Fruit fly (Drosophila melanogaster) whole organism, embryonic: ENCODE data around the gene mRpL46.
A peak's percentile ranks its signal among the peaks of the same experiment; 100 is the strongest.

Experiments
- CG1024 ChIP-seq: fragments of 200-800 bp; sonication (Bioruptor generic); IDR thresholded peaks from 2 replicates; pipeline ENCODE4 v1.3.6; 2022; ENCODE audit warnings: missing biosample characterization, missing genetic modification characterization
- CG11093 ChIP-seq: fragments of 200-800 bp; sonication (Bioruptor generic); IDR thresholded peaks from 3 replicates; pipeline ENCODE4 v1.3.6; 2022; ENCODE audit warnings: missing biosample characterization, missing genetic modification characterization
- CG11247 ChIP-seq: fragments of 200-800 bp; sonication (Bioruptor generic); IDR thresholded peaks from 2 replicates; pipeline ENCODE4 v1.3.6; 2022; ENCODE audit warnings: missing biosample characterization, missing genetic modification characterization
- CG1233 ChIP-seq: fragments of 200-800 bp; sonication (Bioruptor generic); optimal IDR thresholded peaks from 4 replicates; lab custom pipeline; 2018; ENCODE audit warnings: missing biosample characterization, mild to moderate bottlenecking, missing genetic modification characterization
- CG12769 ChIP-seq: fragments of 200-800 bp; sonication (Bioruptor generic); optimal IDR thresholded peaks from 2 replicates; lab custom pipeline; 2019; ENCODE audit warnings: missing biosample characterization, mild to moderate bottlenecking, missing genetic modification characterization, moderate library complexity
- CG12942 ChIP-seq: fragments of 200-800 bp; sonication (Bioruptor generic); optimal IDR thresholded peaks from 3 replicates; lab custom pipeline; 2016; ENCODE audit warnings: missing biosample characterization, missing genetic modification characterization
- CG15514 ChIP-seq: fragments of 200-800 bp; sonication (Bioruptor generic); optimal IDR thresholded peaks from 3 replicates; lab custom pipeline; 2017; ENCODE audit warnings: missing biosample characterization, missing genetic modification characterization, mild to moderate bottlenecking, moderate library complexity, missing genetic modification reagents
- CG15696 ChIP-seq: fragments of 200-800 bp; sonication (Bioruptor generic); optimal IDR thresholded peaks from 2 replicates; lab custom pipeline; 2019; ENCODE audit warnings: missing biosample characterization, mild to moderate bottlenecking, missing genetic modification characterization, moderate library complexity
- CG16779 ChIP-seq: fragments of 200-800 bp; sonication (Bioruptor generic); IDR thresholded peaks from 2 replicates; pipeline ENCODE4 v1.3.6; 2022; ENCODE audit warnings: missing biosample characterization, missing genetic modification characterization
- CG16813 ChIP-seq: fragments of 200-800 bp; sonication (Bioruptor generic); IDR thresholded peaks from 3 replicates; pipeline ENCODE4 v1.3.6; 2022; ENCODE audit warnings: missing biosample characterization, missing genetic modification characterization; ENCODE audit not compliant: partially characterized antibody
- CG17612 ChIP-seq: fragments of 200-800 bp; sonication (Bioruptor generic); IDR thresholded peaks from 2 replicates; pipeline ENCODE4 v1.3.6; 2022; ENCODE audit warnings: missing biosample characterization, missing genetic modification characterization
- CG2678 ChIP-seq: fragments of 200-800 bp; sonication (Bioruptor generic); optimal IDR thresholded peaks from 3 replicates; lab custom pipeline; 2019; ENCODE audit warnings: missing biosample characterization, mild to moderate bottlenecking, missing genetic modification characterization, moderate library complexity
- CG33213 ChIP-seq: fragments of 200-800 bp; sonication (Bioruptor generic); optimal IDR thresholded peaks from 3 replicates; lab custom pipeline; 2016; ENCODE audit warnings: missing biosample characterization, missing genetic modification characterization
- CG34224 ChIP-seq: fragments of 200-800 bp; sonication (Bioruptor generic); IDR thresholded peaks from 3 replicates; pipeline ENCODE4 v1.3.6; 2022; ENCODE audit warnings: missing biosample characterization, missing genetic modification characterization; ENCODE audit not compliant: partially characterized antibody
- CG34422 ChIP-seq: fragments of 200-800 bp; sonication (Bioruptor generic); IDR thresholded peaks from 3 replicates; pipeline ENCODE4 v1.3.6; 2022; ENCODE audit warnings: missing biosample characterization, missing genetic modification characterization
- CG3847 ChIP-seq: fragments of 200-800 bp; sonication (Bioruptor generic); IDR thresholded peaks from 2 replicates; pipeline ENCODE4 v1.3.6; 2022; ENCODE audit warnings: missing biosample characterization, missing genetic modification characterization
- CG4282 ChIP-seq: fragments of 200-800 bp; sonication (Bioruptor generic); optimal IDR thresholded peaks from 2 replicates; lab custom pipeline; 2016; ENCODE audit warnings: missing biosample characterization, missing genetic modification characterization
- CG4854 ChIP-seq: fragments of 200-800 bp; sonication (Bioruptor generic); optimal IDR thresholded peaks from 2 replicates; lab custom pipeline; 2016; ENCODE audit warnings: missing biosample characterization, missing genetic modification characterization, inconsistent platforms
- CG6272 ChIP-seq: fragments of 200-800 bp; sonication (Bioruptor generic); IDR thresholded peaks from 2 replicates; pipeline ENCODE4 v1.3.6; 2022; ENCODE audit warnings: missing biosample characterization, missing genetic modification characterization
- CHES-1-like ChIP-seq: fragments of 200-800 bp; sonication (Bioruptor generic); optimal IDR thresholded peaks from 2 replicates; lab custom pipeline; 2016; ENCODE audit warnings: missing biosample characterization, missing genetic modification characterization
- Chrac-16 ChIP-seq: fragments of 200-800 bp; sonication (Bioruptor generic); optimal IDR thresholded peaks from 3 replicates; lab custom pipeline; 2016; ENCODE audit warnings: missing biosample characterization, missing genetic modification characterization
- CkIIα-i1 ChIP-seq: fragments of 200-800 bp; sonication (Bioruptor generic); IDR thresholded peaks from 2 replicates; pipeline ENCODE4 v1.3.6; 2022; ENCODE audit warnings: missing biosample characterization, missing genetic modification characterization
- Dref ChIP-seq: fragments of 200-800 bp; sonication (Bioruptor generic); IDR thresholded peaks from 2 replicates; pipeline ENCODE4 v1.3.6; 2022; ENCODE audit warnings: missing biosample characterization, missing genetic modification characterization
- E2f2 ChIP-seq: fragments of 200-800 bp; sonication (Bioruptor generic); IDR thresholded peaks from 2 replicates; pipeline ENCODE4 v1.3.6; 2022; ENCODE audit warnings: missing biosample characterization, missing genetic modification characterization
- Ets65A ChIP-seq: fragments of 200-800 bp; sonication (Bioruptor generic); peaks from one replicate; lab custom pipeline; 2016; ENCODE audit warnings: missing biosample characterization, missing genetic modification characterization
- Gsc ChIP-seq: fragments of 200-800 bp; sonication (Bioruptor generic); IDR thresholded peaks from 2 replicates; pipeline ENCODE4 v1.3.6; 2022; ENCODE audit warnings: missing biosample characterization, missing genetic modification characterization
- Gug ChIP-seq: fragments of 200-800 bp; sonication (Bioruptor generic); IDR thresholded peaks from 4 replicates; pipeline ENCODE4 v1.3.6; 2022; ENCODE audit warnings: missing biosample characterization, missing genetic modification characterization
- Ravus ChIP-seq: fragments of 200-800 bp; sonication (Bioruptor generic); IDR thresholded peaks from 2 replicates; pipeline ENCODE4 v1.3.6; 2022; ENCODE audit warnings: missing biosample characterization, missing genetic modification characterization
- ac ChIP-seq: fragments of 200-800 bp; sonication (Bioruptor generic); optimal IDR thresholded peaks from 3 replicates; lab custom pipeline; 2017; ENCODE audit warnings: missing biosample characterization, mild to moderate bottlenecking, missing genetic modification characterization
- cato ChIP-seq: fragments of 200-800 bp; sonication (Bioruptor generic); optimal IDR thresholded peaks from 2 replicates; lab custom pipeline; 2016; ENCODE audit warnings: missing biosample characterization, missing genetic modification characterization, borderline replicate concordance
- cg ChIP-seq: fragments of 200-800 bp; sonication (Bioruptor generic); optimal IDR thresholded peaks from 3 replicates; lab custom pipeline; 2019; ENCODE audit warnings: missing biosample characterization, mild to moderate bottlenecking, missing genetic modification characterization, moderate library complexity
- danr ChIP-seq: fragments of 200-800 bp; sonication (Bioruptor generic); IDR thresholded peaks from 2 replicates; pipeline ENCODE4 v1.3.6; 2022; ENCODE audit warnings: missing biosample characterization, missing genetic modification characterization
- eyg ChIP-seq: fragments of 200-800 bp; sonication (Bioruptor generic); optimal IDR thresholded peaks from 3 replicates; lab custom pipeline; 2016; ENCODE audit warnings: missing biosample characterization, missing genetic modification characterization
- fd64A ChIP-seq: fragments of 200-800 bp; sonication (Bioruptor generic); optimal IDR thresholded peaks from 3 replicates; lab custom pipeline; 2018; ENCODE audit warnings: missing biosample characterization, mild to moderate bottlenecking, missing genetic modification characterization
- fd96Cb ChIP-seq: fragments of 200-800 bp; sonication (Bioruptor generic); optimal IDR thresholded peaks from 2 replicates; lab custom pipeline; 2018; ENCODE audit warnings: missing biosample characterization, mild to moderate bottlenecking, missing genetic modification characterization, moderate library complexity
- ftz-f1 ChIP-seq: fragments of 200-800 bp; sonication (Bioruptor generic); optimal IDR thresholded peaks from 2 replicates; lab custom pipeline; 2016; ENCODE audit warnings: missing biosample characterization, missing genetic modification characterization
- grn ChIP-seq: fragments of 200-800 bp; sonication (Bioruptor generic); optimal IDR thresholded peaks from 3 replicates; lab custom pipeline; 2017; ENCODE audit warnings: missing biosample characterization, missing genetic modification characterization
- gt ChIP-seq: fragments of 200-800 bp; sonication (Bioruptor generic); IDR thresholded peaks from 2 replicates; pipeline ENCODE4 v1.3.6; 2022; ENCODE audit warnings: missing biosample characterization, missing genetic modification characterization
- hb ChIP-seq: fragments of 200-800 bp; sonication (Bioruptor generic); IDR thresholded peaks from 3 replicates; pipeline ENCODE4 v1.3.6; 2022; ENCODE audit warnings: missing biosample characterization, missing genetic modification characterization; ENCODE audit not compliant: partially characterized antibody
- hth ChIP-seq: fragments of >200 bp; optimal IDR thresholded peaks from 2 replicates; lab custom pipeline; 2017; ENCODE audit warnings: inconsistent platforms
- kni ChIP-seq: fragments of 200-800 bp; sonication (Bioruptor generic); optimal IDR thresholded peaks from 3 replicates; lab custom pipeline; 2017; ENCODE audit warnings: mild to moderate bottlenecking, missing biosample characterization, missing genetic modification reagents, missing genetic modification characterization
- knrl ChIP-seq: fragments of 200-800 bp; sonication (Bioruptor generic); IDR thresholded peaks from 3 replicates; pipeline ENCODE4 v1.3.6; 2022; ENCODE audit warnings: missing biosample characterization, missing genetic modification characterization; ENCODE audit not compliant: partially characterized antibody
- maf-S ChIP-seq: fragments of 200-800 bp; sonication (Bioruptor generic); optimal IDR thresholded peaks from 2 replicates; lab custom pipeline; 2016; ENCODE audit warnings: missing biosample characterization, missing genetic modification characterization
- phol ChIP-seq: fragments of 200-800 bp; sonication (Bioruptor generic); optimal IDR thresholded peaks from 3 replicates; lab custom pipeline; 2018; ENCODE audit warnings: missing biosample characterization, mild to moderate bottlenecking, missing genetic modification characterization, moderate library complexity
- pum ChIP-seq: fragments of 200-800 bp; sonication (Bioruptor generic); optimal IDR thresholded peaks from 2 replicates; lab custom pipeline; 2016; ENCODE audit warnings: missing biosample characterization, missing genetic modification characterization
- repo ChIP-seq: fragments of 200-800 bp; sonication (Bioruptor generic); optimal IDR thresholded peaks from 2 replicates; lab custom pipeline; 2016; ENCODE audit warnings: missing biosample characterization, missing genetic modification characterization
- scrt ChIP-seq: fragments of 200-800 bp; sonication (Bioruptor generic); optimal IDR thresholded peaks from 2 replicates; lab custom pipeline; 2018; ENCODE audit warnings: missing biosample characterization, mild to moderate bottlenecking, missing genetic modification characterization, moderate library complexity
- ssp ChIP-seq: fragments of 200-800 bp; sonication (Bioruptor generic); IDR thresholded peaks from 2 replicates; pipeline ENCODE4 v1.3.6; 2022; ENCODE audit warnings: missing biosample characterization, missing genetic modification characterization
- tio ChIP-seq: fragments of 200-800 bp; sonication (Bioruptor generic); optimal IDR thresholded peaks from 2 replicates; lab custom pipeline; 2017; ENCODE audit warnings: missing biosample characterization, missing genetic modification characterization, inconsistent platforms

The mRpL46 gene

DNA sequence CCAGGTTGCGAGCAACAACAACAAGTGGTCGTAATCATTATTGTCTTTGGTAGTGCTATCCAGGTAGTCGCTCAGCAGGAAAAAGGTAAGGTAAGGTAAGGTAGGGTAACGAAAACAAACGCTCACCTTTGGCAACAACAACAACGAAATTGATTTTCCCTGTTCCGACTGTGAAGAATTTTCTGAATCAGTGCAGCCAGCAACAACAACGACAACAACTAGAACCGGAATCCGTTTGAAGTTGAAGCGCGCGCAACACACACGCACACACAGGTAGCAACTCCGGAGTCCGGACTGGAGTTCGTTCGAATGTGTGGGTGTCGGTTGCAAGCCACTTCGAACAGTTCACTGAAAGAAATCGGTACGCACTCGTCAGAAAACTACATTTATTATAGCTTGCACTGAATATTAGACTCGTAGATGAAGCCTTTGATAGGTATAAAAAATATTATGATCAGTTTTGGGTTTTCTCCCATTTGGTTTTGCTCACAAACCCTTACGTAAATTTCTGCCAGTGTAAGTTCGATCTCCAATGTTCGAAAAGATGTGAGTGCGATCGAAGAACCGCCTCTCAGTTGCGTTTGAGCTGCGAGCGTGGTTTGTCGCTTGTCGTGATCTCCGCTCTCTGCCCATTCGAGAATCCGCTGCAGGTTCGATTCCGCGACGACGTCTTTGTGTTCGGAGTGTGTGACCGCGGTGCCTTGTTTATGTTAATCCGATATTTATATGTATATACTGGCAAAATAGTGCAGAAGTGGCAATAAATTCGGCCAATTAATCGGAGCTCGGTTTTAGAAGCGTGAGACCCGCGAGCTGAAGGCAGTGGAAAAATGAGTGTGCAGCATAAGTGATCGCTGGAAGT lies 30.7 kb upstream of the mRpL46 start, which contains the start of gene CG13921 (continued):
- TF ChIP-seq ftz-f1 (GFP tag; lab: Kevin White, UChicago) (no peak), CG16813 (GFP tag; lab: Robert Waterston, UW) (no peak), CG12942 (GFP tag; lab: Kevin White, UChicago) (peak; percentile 98), CG11093 (GFP tag; lab: Robert Waterston, UW) (peak; percentile 97), CG16779 (GFP tag; lab: Robert Waterston, UW) (peak; percentile 97), cato (GFP tag; lab: Kevin White, UChicago) (peak; percentile 99), phol (tag; lab: Kevin White, UChicago) (peak; percentile 99), eyg (GFP tag; lab: Kevin White, UChicago) (peak; percentile 98), CG3847 (peak; percentile 99), CG15696 (tag; lab: Kevin White, UChicago) (peak; percentile 100), tio (GFP tag; lab: Kevin White, UChicago) (peak; percentile 98), CG4854 (GFP tag; lab: Kevin White, UChicago) (peak; percentile 99), E2f2 (peak; percentile 85), hb (GFP tag; lab: Robert Waterston, UW) (no peak), Gsc (peak; percentile 89), Ravus (GFP tag; lab: Robert Waterston, UW) (peak; percentile 96), Chrac-16 (GFP tag; lab: Kevin White, UChicago) (peak; percentile 99), Gug (GFP tag; lab: Robert Waterston, UW) (peak; percentile 99), CkIIα-i1 (GFP tag; lab: Robert Waterston, UW) (peak; percentile 93), danr (GFP tag; lab: Robert Waterston, UW) (peak; percentile 98), hth (lab: Kevin White, UChicago) (no peak), CG11247 (peak; percentile 98), Dref (peak; percentile 46), CG34224 (GFP tag; lab: Robert Waterston, UW) (no peak), grn (GFP tag; lab: Kevin White, UChicago) (peak; percentile 91), CHES-1-like (peak; percentile 98), CG4282 (peak; percentile 96), ssp (GFP tag; lab: Robert Waterston, UW) (peak; percentile 92), fd64A (GFP tag; lab: Kevin White, UChicago) (peak; percentile 98), CG15514 (peak; percentile 92), scrt (peak; percentile 96), cg (GFP tag; lab: Kevin White, UChicago) (peak; percentile 86), pum (GFP tag; lab: Kevin White, UChicago) (peak; percentile 100), gt (GFP tag; lab: Robert Waterston, UW) (peak; percentile 98), knrl (GFP tag; lab: Robert Waterston, UW) (peak; percentile 32; the same call in 1 of the 3 replicates), kni (GFP tag; lab: Kevin White, UChicago) (peak; percentile 98), CG33213 (peak; percentile 99), fd96Cb (tag; lab: Kevin White, UChicago) (peak; percentile 100), maf-S (GFP tag; lab: Kevin White, UChicago) (peak; percentile 99), Ets65A (GFP tag; lab: Kevin White, UChicago) (peak; percentile 100), repo (GFP tag; lab: Kevin White, UChicago) (peak; percentile 99), CG12769 (peak; percentile 99), CG17612 (GFP tag; lab: Robert Waterston, UW) (peak; percentile 93), CG1024 (GFP tag; lab: Robert Waterston, UW) (peak; percentile 98), CG6272 (GFP tag; lab: Robert Waterston, UW) (peak; percentile 99), CG34422 (GFP tag; lab: Robert Waterston, UW) (peak; percentile 99), CG2678 (tag; lab: Kevin White, UChicago) (peak; percentile 99), CG1233 (peak; percentile 99), ac (GFP tag; lab: Kevin White, UChicago) (peak; percentile 95)
